Worm (Caenorhabditis elegans) whole organism, young adult: ENCODE results near the gene atf-7.

Experiments used
- B0019.2 ChIP-seq: fragments of 200-800 bp; sonication (Bioruptor generic); conservative IDR thresholded peaks from 2 replicates; pipeline ENCODE4 v1.3.6; 2022; ENCODE audit warnings: missing genetic modification reagents, missing genetic modification characterization, missing compliant biosample characterization
- D2030.7 ChIP-seq: fragments of 200-800 bp; sonication (Bioruptor generic); IDR thresholded peaks from 2 replicates; pipeline ENCODE4 v1.3.6; 2022; ENCODE audit warnings: missing genetic modification reagents, missing genetic modification characterization, missing compliant biosample characterization
- F10E7.11 ChIP-seq: sonication (generic microtip); optimal IDR thresholded peaks from 2 replicates; lab custom pipeline; 2017; ENCODE audit warnings: mild to moderate bottlenecking, missing genetic modification characterization, moderate library complexity, missing compliant biosample characterization
- F23B12.7 ChIP-seq: sonication (generic microtip); optimal IDR thresholded peaks from 2 replicates; lab custom pipeline; 2017; ENCODE audit warnings: missing genetic modification characterization, mild to moderate bottlenecking, missing compliant biosample characterization, antibody characterized with exemption, moderate library complexity; ENCODE audit not compliant: insufficient read depth
- F33H1.4 ChIP-seq: fragments of 200-800 bp; sonication (Bioruptor generic); IDR thresholded peaks from 2 replicates; pipeline ENCODE4 v1.3.6; 2022; ENCODE audit warnings: missing genetic modification reagents, missing genetic modification characterization, missing compliant biosample characterization
- F37B4.10 ChIP-seq: fragments of 200-800 bp; sonication (Bioruptor generic); IDR thresholded peaks from 2 replicates; pipeline ENCODE4 v1.3.6; 2022; ENCODE audit warnings: missing genetic modification characterization, missing compliant biosample characterization
- F39B2.1 ChIP-seq: fragments of 200-800 bp; sonication (Bioruptor generic); IDR thresholded peaks from 2 replicates; pipeline ENCODE4 v1.3.6; 2022; ENCODE audit warnings: missing genetic modification reagents, missing genetic modification characterization, missing compliant biosample characterization
- F57A8.1 ChIP-seq: fragments of 200-800 bp; sonication (Bioruptor generic); optimal IDR thresholded peaks from 2 replicates; lab custom pipeline; 2018; ENCODE audit warnings: mild to moderate bottlenecking, missing genetic modification characterization, moderate library complexity, missing compliant biosample characterization
- K11D2.4 ChIP-seq: fragments of 200-800 bp; sonication (Bioruptor generic); IDR thresholded peaks from 2 replicates; pipeline ENCODE4 v1.3.6; 2022; ENCODE audit warnings: missing genetic modification reagents, missing genetic modification characterization, missing compliant biosample characterization
- T07F8.4 ChIP-seq: sonication (generic microtip); optimal IDR thresholded peaks from 2 replicates; lab custom pipeline; 2016; ENCODE audit warnings: mild to moderate bottlenecking, missing genetic modification characterization, moderate library complexity, missing compliant biosample characterization
- Y53F4B.3 ChIP-seq: fragments of 200-800 bp; sonication (Bioruptor generic); IDR thresholded peaks from 2 replicates; pipeline ENCODE4 v1.3.6; 2022; ENCODE audit warnings: missing genetic modification reagents, missing genetic modification characterization, missing compliant biosample characterization
- Y56A3A.18 ChIP-seq: fragments of 200-800 bp; sonication (Bioruptor generic); IDR thresholded peaks from 2 replicates; pipeline ENCODE4 v1.3.6; 2022; ENCODE audit warnings: missing genetic modification reagents, missing genetic modification characterization, missing compliant biosample characterization
- atf-7 ChIP-seq: sonication (generic microtip); optimal IDR thresholded peaks from 2 replicates; lab custom pipeline; 2017; ENCODE audit warnings: mild to moderate bottlenecking, missing genetic modification characterization, missing compliant biosample characterization
- attf-3 ChIP-seq: fragments of 200-800 bp; sonication (Bioruptor generic); conservative IDR thresholded peaks from 2 replicates; pipeline ENCODE4 v1.3.6; 2022; ENCODE audit warnings: missing genetic modification reagents, missing genetic modification characterization, missing compliant biosample characterization
- bed-1 ChIP-seq: fragments of 200-800 bp; sonication (Bioruptor generic); IDR thresholded peaks from 2 replicates; pipeline ENCODE4 v1.3.6; 2022; ENCODE audit warnings: missing genetic modification reagents, missing genetic modification characterization, missing compliant biosample characterization
- cebp-1 ChIP-seq, 2 experiments: fragments of 200-800 bp in 1 of 2; sonication (Bioruptor generic) in 1 of 2; sonication (generic microtip) in 1 of 2; IDR thresholded peaks in 1 of 2; optimal IDR thresholded peaks in 1 of 2; 2 replicates each; pipeline versions ENCODE4 v1.3.6 to Lab custom; 2017 to 2022; ENCODE audit warnings: missing compliant biosample characterization in 2 of 2, missing genetic modification characterization in 2 of 2, mild to moderate bottlenecking in 1 of 2, missing genetic modification reagents in 1 of 2, moderate library complexity in 1 of 2
- cebp-2 ChIP-seq: fragments of 200-800 bp; sonication (Bioruptor generic); IDR thresholded peaks from 2 replicates; pipeline ENCODE4 v1.3.6; 2022; ENCODE audit warnings: missing genetic modification characterization, missing compliant biosample characterization
- ceh-100 ChIP-seq: fragments of 200-800 bp; sonication (Bioruptor generic); IDR thresholded peaks from 2 replicates; pipeline ENCODE4 v1.3.6; 2022; ENCODE audit warnings: missing genetic modification reagents, missing genetic modification characterization, missing compliant biosample characterization
- dpff-1 ChIP-seq: sonication (generic microtip); optimal IDR thresholded peaks from 2 replicates; lab custom pipeline; 2017; ENCODE audit warnings: mild to moderate bottlenecking, missing genetic modification characterization, missing compliant biosample characterization
- efl-1 ChIP-seq: fragments of 150-350 bp; optimal IDR thresholded peaks from 2 replicates; lab custom pipeline; 2014; ENCODE audit warnings: missing biosample characterization, missing genetic modification reagents, missing genetic modification characterization
- egrh-3 ChIP-seq: fragments of 200-800 bp; sonication (Bioruptor generic); IDR thresholded peaks from 2 replicates; pipeline ENCODE4 v1.3.6; 2022; ENCODE audit warnings: missing genetic modification reagents, missing genetic modification characterization, missing compliant biosample characterization
- ets-4 ChIP-seq: fragments of 200-800 bp; sonication (Bioruptor generic); optimal IDR thresholded peaks from 2 replicates; lab custom pipeline; 2018; ENCODE audit warnings: mild to moderate bottlenecking, missing genetic modification characterization, missing compliant biosample characterization
- him-1 ChIP-seq: sonication (generic microtip); optimal IDR thresholded peaks from 2 replicates; lab custom pipeline; 2016; ENCODE audit warnings: missing genotype, missing genetic modification reagents, missing genetic modification characterization, missing compliant biosample characterization
- lin-26 ChIP-seq: fragments of 200-800 bp; sonication (Bioruptor generic); IDR thresholded peaks from 2 replicates; pipeline ENCODE4 v1.3.6; 2022; ENCODE audit warnings: missing genetic modification reagents, missing genetic modification characterization, missing compliant biosample characterization
- lin-35 ChIP-seq, 3 experiments: fragments of 150-350 bp in 2 of 3; sonication (generic microtip) in 1 of 3; optimal IDR thresholded peaks; 2 replicates each; lab custom pipeline; 2014 to 2018; ENCODE audit warnings: missing biosample characterization in 3 of 3, missing genetic modification characterization in 3 of 3, missing genetic modification reagents in 3 of 3
- lin-54 ChIP-seq: fragments of 200-800 bp; sonication (Bioruptor generic); optimal IDR thresholded peaks from 2 replicates; lab custom pipeline; 2018; ENCODE audit warnings: mild to moderate bottlenecking, missing genetic modification characterization, missing compliant biosample characterization
- lir-1 ChIP-seq: fragments of 200-800 bp; sonication (Bioruptor generic); conservative IDR thresholded peaks from 2 replicates; pipeline ENCODE4 v1.3.6; 2022; ENCODE audit warnings: missing genetic modification reagents, missing genetic modification characterization, missing compliant biosample characterization
- lsy-27 ChIP-seq: sonication (generic microtip); optimal IDR thresholded peaks from 2 replicates; lab custom pipeline; 2017; ENCODE audit warnings: missing genetic modification characterization, mild to moderate bottlenecking, missing compliant biosample characterization, antibody characterized with exemption, missing genotype, borderline replicate concordance; ENCODE audit not compliant: insufficient read depth
- nfya-1 ChIP-seq: sonication (generic microtip); optimal IDR thresholded peaks from 2 replicates; lab custom pipeline; 2017; ENCODE audit warnings: antibody characterized with exemption, missing compliant biosample characterization, missing genetic modification characterization, borderline replicate concordance; ENCODE audit not compliant: insufficient read depth
- nfya-2 ChIP-seq: fragments of 200-800 bp; sonication (Bioruptor generic); IDR thresholded peaks from 2 replicates; pipeline ENCODE4 v1.3.6; 2022; ENCODE audit warnings: missing genetic modification reagents, missing genetic modification characterization, missing compliant biosample characterization
- nfyb-1 ChIP-seq: fragments of 200-800 bp; sonication (Bioruptor generic); IDR thresholded peaks from 2 replicates; pipeline ENCODE4 v1.3.6; 2022; ENCODE audit warnings: missing genetic modification reagents, missing genetic modification characterization, missing compliant biosample characterization
- pbrm-1 ChIP-seq: fragments of 200-800 bp; sonication (Bioruptor generic); IDR thresholded peaks from 2 replicates; pipeline ENCODE4 v1.3.6; 2022; ENCODE audit warnings: missing genetic modification reagents, missing genetic modification characterization, missing compliant biosample characterization
- rcor-1 ChIP-seq: fragments of 200-800 bp; sonication (Bioruptor generic); IDR thresholded peaks from 2 replicates; pipeline ENCODE4 v1.3.6; 2022; ENCODE audit warnings: missing genetic modification reagents, missing genetic modification characterization, missing compliant biosample characterization
- rec-8 ChIP-seq, 2 experiments: sonication (generic microtip); optimal IDR thresholded peaks; 2 replicates each; lab custom pipeline; 2016; ENCODE audit warnings: mild to moderate bottlenecking in 2 of 2, missing genetic modification characterization in 2 of 2, missing genetic modification reagents in 2 of 2, missing genotype in 2 of 2, missing biosample characterization in 1 of 2, missing compliant biosample characterization in 1 of 2, moderate library complexity in 1 of 2
- rpc-1 ChIP-seq, 2 experiments: fragments of 150-350 bp in 1 of 2; sonication (generic microtip) in 1 of 2; optimal IDR thresholded peaks; 2 replicates each; lab custom pipeline; 2014 to 2018; ENCODE audit warnings: missing biosample characterization in 1 of 2, missing genetic modification characterization in 1 of 2, missing genetic modification reagents in 1 of 2, missing genotype in 1 of 2
- snpc-1.3 ChIP-seq: sonication (generic microtip); optimal IDR thresholded peaks from 2 replicates; lab custom pipeline; 2017; ENCODE audit warnings: missing genetic modification characterization, mild to moderate bottlenecking, missing compliant biosample characterization, antibody characterized with exemption, moderate library complexity, missing genotype, missing genetic modification reagents; ENCODE audit not compliant: insufficient read depth
- snpc-3.4 ChIP-seq: sonication (generic microtip); optimal IDR thresholded peaks from 2 replicates; lab custom pipeline; 2017; ENCODE audit warnings: missing genetic modification characterization, mild to moderate bottlenecking, missing compliant biosample characterization, antibody characterized with exemption, moderate library complexity, missing genotype, missing genetic modification reagents
- zfh-2 ChIP-seq: fragments of 200-800 bp; sonication (Bioruptor generic); conservative IDR thresholded peaks from 2 replicates; pipeline ENCODE4 v1.3.6; 2022; ENCODE audit warnings: missing genetic modification reagents, missing genetic modification characterization, missing compliant biosample characterization

atf-7 gene

DNA sequence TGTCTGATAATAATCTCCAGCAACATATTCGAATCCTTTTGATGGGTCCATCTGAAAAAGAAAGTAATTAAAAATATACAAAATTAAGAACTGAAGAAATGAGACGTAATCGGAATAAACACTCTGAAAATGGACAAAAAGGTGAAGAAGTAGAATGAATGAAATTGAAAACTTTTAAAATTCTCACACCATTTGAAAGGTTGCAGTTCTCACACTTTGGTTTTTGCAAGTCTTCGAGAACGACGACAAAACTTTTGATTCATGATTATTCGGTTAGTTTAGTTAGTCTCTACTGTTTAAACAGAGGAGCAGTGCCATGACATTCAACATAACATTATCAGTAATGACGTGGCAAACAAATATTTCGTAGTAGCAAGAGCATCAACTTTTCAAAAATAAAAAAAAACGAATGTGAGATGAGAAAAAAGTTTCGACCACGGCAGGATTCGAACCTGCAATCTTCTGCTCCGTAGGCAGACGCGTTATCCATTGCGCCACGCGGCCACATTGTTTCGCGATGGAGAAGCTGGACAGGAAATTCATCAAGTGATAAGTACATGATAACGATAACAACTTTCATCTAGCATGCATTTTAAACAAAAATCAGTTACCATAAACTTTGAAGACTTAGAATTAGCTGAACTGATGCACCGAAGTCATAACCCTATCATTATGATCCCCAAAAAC is 48.8 kb downstream of the atf-7 start, which contains the start of gene ceh-43 (continued):
- TF ChIP-seq F23B12.7 (tag; lab: Kevin White, UChicago) (peak; percentile 11), F37B4.10 (no peak), F39B2.1 (GFP tag; lab: Robert Waterston, UW) (no peak), snpc-1.3 (tag; lab: Kevin White, UChicago) (no peak), T07F8.4 (tag; lab: Kevin White, UChicago) (no peak), F57A8.1 (GFP tag; lab: Kevin White, UChicago) (no peak), atf-7 (no peak), B0019.2 (peak; percentile 57), lir-1 (GFP tag; lab: Robert Waterston, UW) (0 out of 2 replicates have a peak, but pooled peaks have one; percentile 24), pbrm-1 (GFP tag; lab: Robert Waterston, UW) (peak; percentile 60), K11D2.4 (GFP tag; lab: Robert Waterston, UW) (no peak), lin-26 (GFP tag; lab: Robert Waterston, UW) (peak; percentile 78), ceh-100 (GFP tag; lab: Robert Waterston, UW) (peak; percentile 51), rpc-1 (optimal IDR thresholded peaks at IDR 0.05; lab: Kevin White, UChicago) (peak; percentile 64), rpc-1 (tag; optimal IDR thresholded peaks at IDR 0.05; lab: Kevin White, UChicago) (peak; percentile 79), cebp-2 (no peak), lin-35 (GFP tag; optimal IDR thresholded peaks at IDR 0.05; lab: Kevin White, UChicago) (no peak), nfyb-1 (GFP tag; lab: Robert Waterston, UW) (0 out of 2 replicates have a peak, but pooled peaks have one; percentile 32), D2030.7 (peak; percentile 60; the same call in 1 of the 2 replicates), F10E7.11 (tag; lab: Kevin White, UChicago) (no peak), cebp-1 (GFP tag; IDR thresholded peaks at IDR 0.05; lab: Robert Waterston, UW) (no peak), cebp-1 (tag; optimal IDR thresholded peaks at IDR 0.05; lab: Kevin White, UChicago) (peak; percentile 19), nfya-2 (GFP tag; lab: Robert Waterston, UW) (no peak), Y56A3A.18 (GFP tag; lab: Robert Waterston, UW) (no peak), zfh-2 (GFP tag; lab: Robert Waterston, UW) (no peak), nfya-1 (tag; lab: Kevin White, UChicago) (no peak), ets-4 (GFP tag; lab: Kevin White, UChicago) (no peak), bed-1 (0 out of 2 replicates have a peak, but pooled peaks have one; percentile 29), rec-8 (tag; optimal IDR thresholded peaks at IDR 0.05; lab: Kevin White, UChicago) (peak in 1 of 2 experiments; percentile 11), egrh-3 (GFP tag; lab: Robert Waterston, UW) (no peak), snpc-3.4 (tag; lab: Kevin White, UChicago) (peak; percentile 38), rcor-1 (0 out of 2 replicates have a peak, but pooled peaks have one; percentile 8), efl-1 (GFP tag; lab: Kevin White, UChicago) (no peak), Y53F4B.3 (GFP tag; lab: Robert Waterston, UW) (no peak), lin-54 (GFP tag; lab: Kevin White, UChicago) (peak; percentile 15), lsy-27 (tag; lab: Kevin White, UChicago) (no peak), dpff-1 (no peak), him-1 (tag; lab: Kevin White, UChicago) (peak; percentile 46), attf-3 (no peak), F33H1.4 (GFP tag; lab: Robert Waterston, UW) (peak; percentile 45)
